Worm (Caenorhabditis elegans) whole organism, young adult: ENCODE data around the gene ulp-1.

Source experiments
- B0261.1 ChIP-seq: sonication (generic microtip); optimal IDR thresholded peaks from 2 replicates; lab custom pipeline; 2016; ENCODE audit warnings: mild to moderate bottlenecking, missing genetic modification characterization, moderate library complexity, missing compliant biosample characterization
- C06A6.2 ChIP-seq: fragments of 200-800 bp; sonication (Bioruptor generic); conservative IDR thresholded peaks from 2 replicates; pipeline ENCODE4 v1.3.6; 2022; ENCODE audit warnings: missing genetic modification characterization, missing compliant biosample characterization
- F10E7.11 ChIP-seq: sonication (generic microtip); optimal IDR thresholded peaks from 2 replicates; lab custom pipeline; 2017; ENCODE audit warnings: mild to moderate bottlenecking, missing genetic modification characterization, moderate library complexity, missing compliant biosample characterization
- F23B12.7 ChIP-seq: sonication (generic microtip); optimal IDR thresholded peaks from 2 replicates; lab custom pipeline; 2017; ENCODE audit warnings: missing genetic modification characterization, mild to moderate bottlenecking, missing compliant biosample characterization, antibody characterized with exemption, moderate library complexity; ENCODE audit not compliant: insufficient read depth
- F33H1.4 ChIP-seq: fragments of 200-800 bp; sonication (Bioruptor generic); IDR thresholded peaks from 2 replicates; pipeline ENCODE4 v1.3.6; 2022; ENCODE audit warnings: missing genetic modification reagents, missing genetic modification characterization, missing compliant biosample characterization
- F55B11.4 ChIP-seq: sonication (generic microtip); optimal IDR thresholded peaks from 2 replicates; lab custom pipeline; 2016; ENCODE audit warnings: missing compliant biosample characterization, missing genetic modification characterization, borderline replicate concordance; ENCODE audit not compliant: insufficient read depth
- T07F8.4 ChIP-seq: sonication (generic microtip); optimal IDR thresholded peaks from 2 replicates; lab custom pipeline; 2016; ENCODE audit warnings: mild to moderate bottlenecking, missing genetic modification characterization, moderate library complexity, missing compliant biosample characterization
- Y53F4B.3 ChIP-seq: fragments of 200-800 bp; sonication (Bioruptor generic); IDR thresholded peaks from 2 replicates; pipeline ENCODE4 v1.3.6; 2022; ENCODE audit warnings: missing genetic modification reagents, missing genetic modification characterization, missing compliant biosample characterization
- Y67H2A.10 ChIP-seq: fragments of 200-800 bp; sonication (Bioruptor generic); conservative IDR thresholded peaks from 2 replicates; pipeline ENCODE4 v1.3.6; 2022; ENCODE audit warnings: missing genetic modification reagents, missing genetic modification characterization, missing compliant biosample characterization
- Y79H2A.3 ChIP-seq: fragments of 200-800 bp; sonication (Bioruptor generic); conservative IDR thresholded peaks from 2 replicates; pipeline ENCODE4 v1.3.6; 2022; ENCODE audit warnings: missing genetic modification reagents, missing genetic modification characterization, missing compliant biosample characterization
- aptf-3 ChIP-seq: fragments of 200-800 bp; sonication (Bioruptor generic); IDR thresholded peaks from 2 replicates; pipeline ENCODE4 v1.3.6; 2022; ENCODE audit warnings: missing genetic modification characterization, missing compliant biosample characterization
- attf-3 ChIP-seq: fragments of 200-800 bp; sonication (Bioruptor generic); conservative IDR thresholded peaks from 2 replicates; pipeline ENCODE4 v1.3.6; 2022; ENCODE audit warnings: missing genetic modification reagents, missing genetic modification characterization, missing compliant biosample characterization
- attf-5 ChIP-seq: fragments of 200-800 bp; sonication (Bioruptor generic); optimal IDR thresholded peaks from 2 replicates; lab custom pipeline; 2018; ENCODE audit warnings: mild to moderate bottlenecking, missing genetic modification characterization, missing compliant biosample characterization
- attf-6 ChIP-seq: fragments of 200-800 bp; sonication (Bioruptor generic); IDR thresholded peaks from 2 replicates; pipeline ENCODE4 v1.3.6; 2022; ENCODE audit warnings: missing genetic modification reagents, missing genetic modification characterization, missing compliant biosample characterization
- bed-2 ChIP-seq: fragments of 200-800 bp; sonication (Bioruptor generic); IDR thresholded peaks from 2 replicates; pipeline ENCODE4 v1.3.6; 2022; ENCODE audit warnings: missing genetic modification reagents, missing genetic modification characterization, missing compliant biosample characterization
- ceh-27 ChIP-seq: fragments of 200-800 bp; sonication (Bioruptor generic); optimal IDR thresholded peaks from 2 replicates; lab custom pipeline; 2018; ENCODE audit warnings: mild to moderate bottlenecking, missing genetic modification characterization, moderate library complexity, missing compliant biosample characterization
- ceh-79 ChIP-seq: sonication (generic microtip); optimal IDR thresholded peaks from 2 replicates; lab custom pipeline; 2017; ENCODE audit warnings: mild to moderate bottlenecking, missing genetic modification characterization, missing compliant biosample characterization
- dpl-1 ChIP-seq: fragments of 150-350 bp; optimal IDR thresholded peaks from 2 replicates; lab custom pipeline; 2014; ENCODE audit warnings: missing biosample characterization, missing genetic modification reagents, missing genetic modification characterization
- efl-1 ChIP-seq: fragments of 150-350 bp; optimal IDR thresholded peaks from 2 replicates; lab custom pipeline; 2014; ENCODE audit warnings: missing biosample characterization, missing genetic modification reagents, missing genetic modification characterization
- egl-18 ChIP-seq: fragments of 200-800 bp; sonication (Bioruptor generic); IDR thresholded peaks from 2 replicates; pipeline ENCODE4 v1.3.6; 2022; ENCODE audit warnings: missing genetic modification reagents, missing genetic modification characterization, missing compliant biosample characterization
- fkh-3 ChIP-seq: sonication (generic microtip); optimal IDR thresholded peaks from 2 replicates; lab custom pipeline; 2016; ENCODE audit warnings: mild to moderate bottlenecking, missing genetic modification characterization, missing compliant biosample characterization
- hlh-12 ChIP-seq: sonication (generic microtip); optimal IDR thresholded peaks from 2 replicates; lab custom pipeline; 2016; ENCODE audit warnings: missing genetic modification characterization, missing compliant biosample characterization
- hlh-26 ChIP-seq: fragments of 200-800 bp; sonication (Bioruptor generic); conservative IDR thresholded peaks from 2 replicates; pipeline ENCODE4 v1.3.6; 2022; ENCODE audit warnings: missing genetic modification reagents, missing genetic modification characterization, missing compliant biosample characterization
- hmg-1.2 ChIP-seq: fragments of 200-800 bp; sonication (Bioruptor generic); IDR thresholded peaks from 2 replicates; pipeline ENCODE4 v1.3.6; 2022; ENCODE audit warnings: missing genetic modification reagents, missing genetic modification characterization, missing compliant biosample characterization
- hmg-20 ChIP-seq: fragments of 200-800 bp; sonication (Bioruptor generic); IDR thresholded peaks from 2 replicates; pipeline ENCODE4 v1.3.6; 2022; ENCODE audit warnings: missing genetic modification reagents, missing genetic modification characterization, missing compliant biosample characterization
- hrde-1 ChIP-seq: sonication (generic microtip); optimal IDR thresholded peaks from 2 replicates; lab custom pipeline; 2016; ENCODE audit warnings: missing genetic modification characterization, mild to moderate bottlenecking, missing compliant biosample characterization, moderate library complexity, missing genotype, missing genetic modification reagents, borderline replicate concordance
- lin-26 ChIP-seq: fragments of 200-800 bp; sonication (Bioruptor generic); IDR thresholded peaks from 2 replicates; pipeline ENCODE4 v1.3.6; 2022; ENCODE audit warnings: missing genetic modification reagents, missing genetic modification characterization, missing compliant biosample characterization
- lin-35 ChIP-seq, 3 experiments: fragments of 150-350 bp in 2 of 3; sonication (generic microtip) in 1 of 3; optimal IDR thresholded peaks; 2 replicates each; lab custom pipeline; 2014 to 2018; ENCODE audit warnings: missing biosample characterization in 3 of 3, missing genetic modification characterization in 3 of 3, missing genetic modification reagents in 3 of 3
- lin-54 ChIP-seq: fragments of 200-800 bp; sonication (Bioruptor generic); optimal IDR thresholded peaks from 2 replicates; lab custom pipeline; 2018; ENCODE audit warnings: mild to moderate bottlenecking, missing genetic modification characterization, missing compliant biosample characterization
- madf-6 ChIP-seq: fragments of 200-800 bp; sonication (Bioruptor generic); IDR thresholded peaks from 2 replicates; pipeline ENCODE4 v1.3.6; 2022; ENCODE audit warnings: missing genetic modification reagents, missing genetic modification characterization, missing compliant biosample characterization
- mcd-1 ChIP-seq: fragments of 200-800 bp; sonication (Bioruptor generic); IDR thresholded peaks from 2 replicates; pipeline ENCODE4 v1.3.6; 2022; ENCODE audit warnings: missing genetic modification reagents, missing genetic modification characterization, missing compliant biosample characterization
- nhr-27 ChIP-seq: fragments of 200-800 bp; sonication (Bioruptor generic); optimal IDR thresholded peaks from 2 replicates; lab custom pipeline; 2018; ENCODE audit warnings: mild to moderate bottlenecking, missing genetic modification characterization, moderate library complexity, missing compliant biosample characterization
- nhr-90 ChIP-seq: sonication (generic microtip); optimal IDR thresholded peaks from 2 replicates; lab custom pipeline; 2016; ENCODE audit warnings: missing genotype, mild to moderate bottlenecking, missing genetic modification characterization, missing compliant biosample characterization
- pha-4 ChIP-seq: fragments of 150-350 bp; sonication (generic microtip); optimal IDR thresholded peaks from 2 replicates; lab custom pipeline; 2014; ENCODE audit warnings: missing biosample characterization, missing genetic modification reagents, missing genetic modification characterization
- rcor-1 ChIP-seq: fragments of 200-800 bp; sonication (Bioruptor generic); IDR thresholded peaks from 2 replicates; pipeline ENCODE4 v1.3.6; 2022; ENCODE audit warnings: missing genetic modification reagents, missing genetic modification characterization, missing compliant biosample characterization
- repo-1 ChIP-seq: sonication (generic microtip); optimal IDR thresholded peaks from 2 replicates; lab custom pipeline; 2017; ENCODE audit warnings: mild to moderate bottlenecking, missing genetic modification characterization, missing compliant biosample characterization
- snpc-1.3 ChIP-seq: sonication (generic microtip); optimal IDR thresholded peaks from 2 replicates; lab custom pipeline; 2017; ENCODE audit warnings: missing genetic modification characterization, mild to moderate bottlenecking, missing compliant biosample characterization, antibody characterized with exemption, moderate library complexity, missing genotype, missing genetic modification reagents; ENCODE audit not compliant: insufficient read depth
- snpc-3.4 ChIP-seq: sonication (generic microtip); optimal IDR thresholded peaks from 2 replicates; lab custom pipeline; 2017; ENCODE audit warnings: missing genetic modification characterization, mild to moderate bottlenecking, missing compliant biosample characterization, antibody characterized with exemption, moderate library complexity, missing genotype, missing genetic modification reagents
- unc-130 ChIP-seq: sonication (generic microtip); optimal IDR thresholded peaks from 2 replicates; lab custom pipeline; 2016; ENCODE audit warnings: missing genetic modification reagents, missing genetic modification characterization, missing compliant biosample characterization
- unc-62 ChIP-seq: fragments of 150-350 bp; optimal IDR thresholded peaks from 2 replicates; lab custom pipeline; 2014; ENCODE audit warnings: missing biosample characterization, missing genetic modification reagents, missing genetic modification characterization
- ztf-26 ChIP-seq: sonication (generic microtip); optimal IDR thresholded peaks from 2 replicates; lab custom pipeline; 2017; ENCODE audit warnings: missing genetic modification characterization, missing compliant biosample characterization
- ztf-28 ChIP-seq: fragments of 200-800 bp; sonication (Bioruptor generic); IDR thresholded peaks from 2 replicates; pipeline ENCODE4 v1.3.6; 2022; ENCODE audit warnings: missing genetic modification reagents, missing genetic modification characterization, missing compliant biosample characterization

Gene ulp-1

ce11 chrIII:5193266-5193665 is 23.7 kb upstream of the ulp-1 start:
- TF ChIP-seq B0261.1 (tag; lab: Kevin White, UChicago) (no peak), lin-26 (GFP tag; lab: Robert Waterston, UW) (no peak), hmg-1.2 (GFP tag; lab: Robert Waterston, UW) (peak; percentile 20; the same call in 1 of the 2 replicates)

ce11 chrIII:5190671-5191174 is 21.1 kb upstream of the ulp-1 start, which contains the start of gene hira-1:
Gene hira-1, plus strand, starts transcription at chrIII:5191124.
- no peak for TF ChIP-seq bed-2 (GFP tag; lab: Robert Waterston, UW)
- peak in 1 of 3 experiments; percentile 42 for TF ChIP-seq lin-35 (GFP tag; optimal IDR thresholded peaks at IDR 0.05; lab: Kevin White, UChicago)
- TF ChIP-seq lin-54 (GFP tag; lab: Kevin White, UChicago) = peak; percentile 37
- peak; percentile 60 for TF ChIP-seq efl-1 (GFP tag; lab: Kevin White, UChicago)
- TF ChIP-seq mcd-1 (GFP tag; lab: Robert Waterston, UW) = peak; percentile 50; the same call in 1 of the 2 replicates
- no peak for TF ChIP-seq nhr-90 (tag; lab: Kevin White, UChicago)
- peak; percentile 17 for TF ChIP-seq attf-5 (GFP tag; lab: Kevin White, UChicago)
- no peak for TF ChIP-seq fkh-3

- TF ChIP-seq T07F8.4 (tag; lab: Kevin White, UChicago) (no peak), egl-18 (GFP tag; lab: Robert Waterston, UW) (no peak), attf-3 (0 out of 2 replicates have a peak, but pooled peaks have one; percentile 16), repo-1 (no peak), C06A6.2 (no peak), ceh-79 (tag; lab: Kevin White, UChicago) (no peak), efl-1 (GFP tag; lab: Kevin White, UChicago) (peak; percentile 42), pha-4 (tag; lab: Kevin White, UChicago) (no peak), lin-35 (GFP tag; optimal IDR thresholded peaks at IDR 0.05; lab: Kevin White, UChicago) (peak in 1 of 3 experiments; percentile 16), hrde-1 (tag; lab: Kevin White, UChicago) (no peak), ztf-28 (GFP tag; lab: Robert Waterston, UW) (no peak), F10E7.11 (tag; lab: Kevin White, UChicago) (no peak), aptf-3 (GFP tag; lab: Robert Waterston, UW) (no peak), Y53F4B.3 (GFP tag; lab: Robert Waterston, UW) (no peak), snpc-3.4 (tag; lab: Kevin White, UChicago) (no peak), ceh-27 (GFP tag; lab: Kevin White, UChicago) (no peak), lin-54 (GFP tag; lab: Kevin White, UChicago) (peak; percentile 80), F33H1.4 (GFP tag; lab: Robert Waterston, UW) (peak; percentile 37), hmg-20 (no peak), Y79H2A.3 (GFP tag; lab: Robert Waterston, UW) (no peak), F55B11.4 (no peak), rcor-1 (GFP tag; lab: Robert Waterston, UW) (no peak), ztf-26 (tag; lab: Kevin White, UChicago) (no peak), madf-6 (peak; percentile 63), nhr-27 (tag; lab: Kevin White, UChicago) (no peak), Y67H2A.10 (GFP tag; lab: Robert Waterston, UW) (no peak), unc-62 (GFP tag; lab: Kevin White, UChicago) (no peak), mcd-1 (GFP tag; lab: Robert Waterston, UW) (0 out of 2 replicates have a peak, but pooled peaks have one; percentile 28), F23B12.7 (no peak), unc-130 (peak; percentile 26), hlh-26 (GFP tag; lab: Robert Waterston, UW) (no peak), snpc-1.3 (tag; lab: Kevin White, UChicago) (no peak), hlh-12 (tag; lab: Kevin White, UChicago) (no peak), attf-6 (no peak), dpl-1 (no peak)
Measured at ce11 chrIII:5190179-5190578, 20.6 kb upstream of the ulp-1 start.
